Fruit fly (Drosophila melanogaster): ENCODE measurements around the gene Sol1.

dm6 chr3R:12384274-12384673, 1.8 kb upstream of the Sol1 start:
- no peak for TF ChIP-seq CG9948 (tag; optimal IDR thresholded peaks at IDR 0.05)
- no peak for TF ChIP-seq Snoo (tag; optimal IDR thresholded peaks at IDR 0.05)
- TF ChIP-seq CG14655 (GFP tag; optimal IDR thresholded peaks at IDR 0.05): no peak
- no peak for TF ChIP-seq CG10348 (GFP tag; IDR thresholded peaks at IDR 0.05)
